Fruit fly (Drosophila melanogaster) whole organism, embryonic: ENCODE results near the gene Ir87a.

Experiments
- Atf3 ChIP-seq: fragments of 200-800 bp; sonication (Bioruptor generic); optimal IDR thresholded peaks from 3 replicates; lab custom pipeline; 2016; ENCODE audit warnings: missing biosample characterization, missing genetic modification characterization
- Bgb ChIP-seq: fragments of 200-800 bp; sonication (Bioruptor generic); IDR thresholded peaks from 2 replicates; pipeline ENCODE4 v1.3.6; 2022; ENCODE audit warnings: missing biosample characterization, missing genetic modification characterization; ENCODE audit not compliant: partially characterized antibody
- CG10209 ChIP-seq: fragments of 200-800 bp; sonication (Bioruptor generic); optimal IDR thresholded peaks from 3 replicates; lab custom pipeline; 2017; ENCODE audit warnings: missing biosample characterization, mild to moderate bottlenecking, missing genetic modification characterization, missing genetic modification reagents
- CG11560 ChIP-seq: fragments of 200-800 bp; sonication (Bioruptor generic); IDR thresholded peaks from 3 replicates; pipeline ENCODE4 v1.3.6; 2022; ENCODE audit warnings: missing biosample characterization, missing genetic modification characterization
- CG15269 ChIP-seq: fragments of 200-800 bp; sonication (Bioruptor generic); optimal IDR thresholded peaks from 2 replicates; lab custom pipeline; 2018; ENCODE audit warnings: missing biosample characterization, mild to moderate bottlenecking, missing genetic modification characterization, moderate library complexity
- CG1529 ChIP-seq: fragments of 200-800 bp; sonication (Bioruptor generic); optimal IDR thresholded peaks from 3 replicates; lab custom pipeline; 2018; ENCODE audit warnings: missing biosample characterization, missing genetic modification characterization
- CG16813 ChIP-seq: fragments of 200-800 bp; sonication (Bioruptor generic); IDR thresholded peaks from 3 replicates; pipeline ENCODE4 v1.3.6; 2022; ENCODE audit warnings: missing biosample characterization, missing genetic modification characterization; ENCODE audit not compliant: partially characterized antibody
- CG17612 ChIP-seq: fragments of 200-800 bp; sonication (Bioruptor generic); IDR thresholded peaks from 2 replicates; pipeline ENCODE4 v1.3.6; 2022; ENCODE audit warnings: missing biosample characterization, missing genetic modification characterization
- CG17802 ChIP-seq: fragments of 200-800 bp; sonication (Bioruptor generic); optimal IDR thresholded peaks from 2 replicates; lab custom pipeline; 2018; ENCODE audit warnings: missing biosample characterization, mild to moderate bottlenecking, missing genetic modification characterization, moderate library complexity
- CG18599 ChIP-seq: fragments of 200-800 bp; sonication (Bioruptor generic); optimal IDR thresholded peaks from 3 replicates; lab custom pipeline; 2017; ENCODE audit warnings: missing biosample characterization, missing genetic modification characterization, mild to moderate bottlenecking, moderate library complexity, missing genetic modification reagents
- CG2129 ChIP-seq: fragments of 200-800 bp; sonication (Bioruptor generic); IDR thresholded peaks from 2 replicates; pipeline ENCODE4 v1.3.6; 2022; ENCODE audit warnings: missing biosample characterization, missing genetic modification characterization; ENCODE audit not compliant: partially characterized antibody
- CG2678 ChIP-seq: fragments of 200-800 bp; sonication (Bioruptor generic); optimal IDR thresholded peaks from 3 replicates; lab custom pipeline; 2019; ENCODE audit warnings: missing biosample characterization, mild to moderate bottlenecking, missing genetic modification characterization, moderate library complexity
- CG32767 ChIP-seq: fragments of 200-800 bp; sonication (Bioruptor generic); IDR thresholded peaks from 2 replicates; pipeline ENCODE4 v1.3.6; 2022; ENCODE audit warnings: missing biosample characterization, missing genetic modification characterization
- CG32772 ChIP-seq: fragments of 200-800 bp; sonication (Bioruptor generic); IDR thresholded peaks from 2 replicates; pipeline ENCODE4 v1.3.6; 2022; ENCODE audit warnings: missing biosample characterization, missing genetic modification characterization
- CG3995 ChIP-seq: fragments of 200-800 bp; sonication (Bioruptor generic); optimal IDR thresholded peaks from 3 replicates; lab custom pipeline; 2016; ENCODE audit warnings: missing biosample characterization, missing genetic modification characterization
- CG5180 ChIP-seq: fragments of 200-800 bp; sonication (Bioruptor generic); optimal IDR thresholded peaks from 3 replicates; lab custom pipeline; 2017; ENCODE audit warnings: missing biosample characterization, missing genetic modification characterization, mild to moderate bottlenecking, moderate library complexity, missing genetic modification reagents
- CG6813 ChIP-seq: fragments of 200-800 bp; sonication (Bioruptor generic); optimal IDR thresholded peaks from 2 replicates; lab custom pipeline; 2017; ENCODE audit warnings: missing biosample characterization, missing genetic modification characterization, mild to moderate bottlenecking, moderate library complexity, missing genetic modification reagents
- CG8290 ChIP-seq, 3 experiments: fragments of 200-800 bp; sonication (Bioruptor generic); optimal IDR thresholded peaks; 2 replicates each; lab custom pipeline; 2016 to 2019; ENCODE audit warnings: missing biosample characterization in 3 of 3, missing genetic modification characterization in 3 of 3, mild to moderate bottlenecking in 2 of 3, moderate library complexity in 1 of 3
- CG9215 ChIP-seq: fragments of 200-800 bp; sonication (Bioruptor generic); IDR thresholded peaks from 2 replicates; pipeline ENCODE4 v1.3.6; 2022; ENCODE audit warnings: missing biosample characterization, missing genetic modification characterization
- Dp ChIP-seq: fragments of 200-800 bp; sonication (Bioruptor generic); optimal IDR thresholded peaks from 2 replicates; lab custom pipeline; 2018; ENCODE audit warnings: missing biosample characterization, mild to moderate bottlenecking, missing genetic modification characterization, moderate library complexity
- E2f1 ChIP-seq: fragments of 200-800 bp; sonication (Bioruptor generic); IDR thresholded peaks from 2 replicates; pipeline ENCODE4 v1.3.6; 2022; ENCODE audit warnings: missing biosample characterization, missing genetic modification characterization
- Eip74EF ChIP-seq, 2 experiments: fragments of 200-800 bp in 1 of 2; fragments of >200 bp in 1 of 2; sonication (Bioruptor generic) in 1 of 2; optimal IDR thresholded peaks; 2 replicates each; lab custom pipeline; 2017 to 2019; ENCODE audit warnings: missing biosample characterization in 2 of 2, missing genetic modification characterization in 2 of 2, mild to moderate bottlenecking in 1 of 2, moderate library complexity in 1 of 2
- H2.0 ChIP-seq: fragments of 200-800 bp; sonication (Bioruptor generic); IDR thresholded peaks from 2 replicates; pipeline ENCODE4 v1.3.6; 2022; ENCODE audit warnings: missing biosample characterization, missing genetic modification characterization
- Hmx ChIP-seq: fragments of 200-800 bp; sonication (Bioruptor generic); optimal IDR thresholded peaks from 2 replicates; lab custom pipeline; 2016; ENCODE audit warnings: missing biosample characterization, missing genetic modification characterization
- Hr51 ChIP-seq, 2 experiments: fragments of 200-800 bp; sonication (Bioruptor generic); optimal IDR thresholded peaks; 2 replicates in 1 of 2; 3 replicates in 1 of 2; lab custom pipeline; 2016 to 2018; ENCODE audit warnings: missing biosample characterization in 2 of 2, missing genetic modification characterization in 2 of 2, mild to moderate bottlenecking in 1 of 2, moderate library complexity in 1 of 2
- Hr78 ChIP-seq, 2 experiments: fragments of 200-800 bp in 1 of 2; fragments of >200 bp in 1 of 2; sonication (Bioruptor generic) in 1 of 2; optimal IDR thresholded peaks; 2 replicates each; lab custom pipeline; 2017 to 2019; ENCODE audit warnings: missing biosample characterization in 2 of 2, missing genetic modification characterization in 2 of 2, mild to moderate bottlenecking in 1 of 2, moderate library complexity in 1 of 2
- Mad ChIP-seq: fragments of 200-800 bp; sonication (Bioruptor generic); optimal IDR thresholded peaks from 2 replicates; lab custom pipeline; 2016; ENCODE audit warnings: missing biosample characterization, missing genetic modification characterization
- Med ChIP-seq: fragments of 200-800 bp; sonication (Bioruptor generic); peaks from one replicate; lab custom pipeline; 2016; ENCODE audit warnings: missing biosample characterization, missing genetic modification characterization, mild to moderate bottlenecking, inconsistent platforms, moderate library complexity
- Myb ChIP-seq: fragments of 200-800 bp; sonication (Bioruptor generic); optimal IDR thresholded peaks from 2 replicates; lab custom pipeline; 2016; ENCODE audit warnings: missing biosample characterization, missing genetic modification characterization
- al ChIP-seq: fragments of 200-800 bp; sonication (Bioruptor generic); IDR thresholded peaks from 2 replicates; pipeline ENCODE4 v1.3.6; 2022; ENCODE audit warnings: missing biosample characterization, missing genetic modification characterization
- bbx ChIP-seq: fragments of 200-800 bp; sonication (Bioruptor generic); IDR thresholded peaks from 2 replicates; pipeline ENCODE4 v1.3.6; 2022; ENCODE audit warnings: missing biosample characterization, missing genetic modification characterization; ENCODE audit not compliant: partially characterized antibody
- cg ChIP-seq: fragments of 200-800 bp; sonication (Bioruptor generic); optimal IDR thresholded peaks from 3 replicates; lab custom pipeline; 2019; ENCODE audit warnings: missing biosample characterization, mild to moderate bottlenecking, missing genetic modification characterization, moderate library complexity
- crol ChIP-seq: fragments of 200-800 bp; sonication (Bioruptor generic); IDR thresholded peaks from 2 replicates; pipeline ENCODE4 v1.3.6; 2022; ENCODE audit warnings: missing biosample characterization, missing genetic modification characterization
- crp ChIP-seq, 2 experiments: fragments of 200-800 bp; sonication (Bioruptor generic); optimal IDR thresholded peaks; 2 replicates in 1 of 2; 3 replicates in 1 of 2; lab custom pipeline; 2017; ENCODE audit warnings: missing biosample characterization in 2 of 2, missing genetic modification characterization in 2 of 2, mild to moderate bottlenecking in 1 of 2, moderate library complexity in 1 of 2
- dimm ChIP-seq: fragments of 200-800 bp; sonication (Bioruptor generic); IDR thresholded peaks from 2 replicates; pipeline ENCODE4 v1.3.6; 2022; ENCODE audit warnings: missing biosample characterization, missing genetic modification characterization
- grn ChIP-seq: fragments of 200-800 bp; sonication (Bioruptor generic); optimal IDR thresholded peaks from 3 replicates; lab custom pipeline; 2017; ENCODE audit warnings: missing biosample characterization, missing genetic modification characterization
- her ChIP-seq: fragments of 200-800 bp; sonication (Bioruptor generic); optimal IDR thresholded peaks from 2 replicates; lab custom pipeline; 2016; ENCODE audit warnings: missing biosample characterization, missing genetic modification characterization
- onecut ChIP-seq: fragments of 200-800 bp; sonication (Bioruptor generic); IDR thresholded peaks from 2 replicates; pipeline ENCODE4 v1.3.6; 2022; ENCODE audit warnings: missing biosample characterization, missing genetic modification characterization
- pros ChIP-seq: fragments of 200-800 bp; sonication (Bioruptor generic); optimal IDR thresholded peaks from 3 replicates; lab custom pipeline; 2019; ENCODE audit warnings: missing biosample characterization, mild to moderate bottlenecking, missing genetic modification characterization, moderate library complexity
- ranshi ChIP-seq: fragments of 200-800 bp; sonication (Bioruptor generic); IDR thresholded peaks from 2 replicates; pipeline ENCODE4 v1.3.6; 2022; ENCODE audit warnings: missing biosample characterization, missing genetic modification characterization
- salm ChIP-seq: fragments of 200-800 bp; sonication (Bioruptor generic); optimal IDR thresholded peaks from 2 replicates; lab custom pipeline; 2018; ENCODE audit warnings: missing biosample characterization, mild to moderate bottlenecking, missing genetic modification characterization
- schlank ChIP-seq: fragments of 200-800 bp; sonication (Bioruptor generic); optimal IDR thresholded peaks from 2 replicates; lab custom pipeline; 2018; ENCODE audit warnings: missing biosample characterization, mild to moderate bottlenecking, missing genetic modification characterization
- slou ChIP-seq: fragments of 200-800 bp; sonication (Bioruptor generic); optimal IDR thresholded peaks from 3 replicates; lab custom pipeline; 2016; ENCODE audit warnings: missing biosample characterization, missing genetic modification characterization
- sna ChIP-seq: fragments of 200-800 bp; sonication (Bioruptor generic); IDR thresholded peaks from 2 replicates; pipeline ENCODE4 v1.3.6; 2022; ENCODE audit warnings: missing biosample characterization, missing genetic modification characterization; ENCODE audit not compliant: partially characterized antibody
- tio ChIP-seq: fragments of 200-800 bp; sonication (Bioruptor generic); optimal IDR thresholded peaks from 2 replicates; lab custom pipeline; 2017; ENCODE audit warnings: missing biosample characterization, missing genetic modification characterization, inconsistent platforms
- usp ChIP-seq: fragments of >200 bp; optimal IDR thresholded peaks from 2 replicates; lab custom pipeline; 2017; ENCODE audit warnings: missing biosample characterization, missing genetic modification characterization
- vfl ChIP-seq: fragments of 200-800 bp; sonication (Bioruptor generic); optimal IDR thresholded peaks from 2 replicates; lab custom pipeline; 2016; ENCODE audit warnings: missing biosample characterization, missing genetic modification characterization
- vnd ChIP-seq: fragments of 200-800 bp; sonication (Bioruptor generic); IDR thresholded peaks from 3 replicates; pipeline ENCODE4 v1.3.6; 2022; ENCODE audit warnings: missing biosample characterization, missing genetic modification characterization; ENCODE audit not compliant: partially characterized antibody
- zf30C ChIP-seq: fragments of 200-800 bp; sonication (Bioruptor generic); optimal IDR thresholded peaks from 3 replicates; lab custom pipeline; 2018; ENCODE audit warnings: missing biosample characterization, mild to moderate bottlenecking, missing genetic modification characterization

Ir87a gene

dm6 chr3R:13433623-13434022 lies 13.5 kb downstream of the Ir87a start:
- TF ChIP-seq zf30C (GFP tag; lab: Kevin White, UChicago): no peak
- peak; percentile 51 for TF ChIP-seq Mad (GFP tag; lab: Kevin White, UChicago)
- TF ChIP-seq crp (GFP tag; optimal IDR thresholded peaks at IDR 0.05; lab: Kevin White, UChicago): peak in 1 of 2 experiments; percentile 41
- TF ChIP-seq CG18599: peak; percentile 64
- TF ChIP-seq CG11560 (tag; lab: Robert Waterston, UW): no peak
- peak; percentile 55 for TF ChIP-seq al (GFP tag; lab: Robert Waterston, UW)
- no peak for TF ChIP-seq Atf3
- TF ChIP-seq Bgb (GFP tag; lab: Robert Waterston, UW): no peak
- peak; percentile 67 for TF ChIP-seq grn (GFP tag; lab: Kevin White, UChicago)
- no peak for TF ChIP-seq CG2129 (GFP tag; lab: Robert Waterston, UW)
- peak; percentile 48 for TF ChIP-seq CG5180 (GFP tag; lab: Kevin White, UChicago)
- TF ChIP-seq ranshi (GFP tag; lab: Robert Waterston, UW): 0 out of 2 replicates have a peak, but pooled peaks have one; percentile 27
- TF ChIP-seq tio (GFP tag; lab: Kevin White, UChicago): peak; percentile 85
- TF ChIP-seq CG3995 (GFP tag; lab: Kevin White, UChicago): peak; percentile 35
- peak; percentile 83 for TF ChIP-seq H2.0 (GFP tag; lab: Robert Waterston, UW)
- peak; percentile 80 for TF ChIP-seq Med (GFP tag; lab: Kevin White, UChicago)
- TF ChIP-seq CG32767 (GFP tag; lab: Robert Waterston, UW): peak; percentile 90
- TF ChIP-seq Eip74EF (GFP tag; optimal IDR thresholded peaks at IDR 0.05; lab: Kevin White, UChicago): peak in 1 of 2 experiments; percentile 65
- TF ChIP-seq usp (GFP tag; lab: Kevin White, UChicago): no peak
- TF ChIP-seq sna (GFP tag; lab: Robert Waterston, UW): no peak
- peak; percentile 13 for TF ChIP-seq slou (GFP tag; lab: Kevin White, UChicago)
- no peak for TF ChIP-seq Dp
- TF ChIP-seq onecut (GFP tag; lab: Robert Waterston, UW): peak; percentile 47
- TF ChIP-seq E2f1 (GFP tag; lab: Robert Waterston, UW): peak; percentile 63
- peak; percentile 20 for TF ChIP-seq vfl (GFP tag; lab: Kevin White, UChicago)
- TF ChIP-seq schlank (tag; lab: Kevin White, UChicago): peak; percentile 36
- peak; percentile 86 for TF ChIP-seq CG1529 (GFP tag; lab: Kevin White, UChicago)
- TF ChIP-seq CG17612 (GFP tag; lab: Robert Waterston, UW): 0 out of 2 replicates have a peak, but pooled peaks have one; percentile 30
- no peak for TF ChIP-seq cg (GFP tag; lab: Kevin White, UChicago)
- TF ChIP-seq CG6813: peak; percentile 78
- peak in 1 of 2 experiments; percentile 13 for TF ChIP-seq Hr78 (GFP tag; optimal IDR thresholded peaks at IDR 0.05; lab: Kevin White, UChicago)
- peak; percentile 10 to 95 for TF ChIP-seq Hr51 (GFP tag; optimal IDR thresholded peaks at IDR 0.05; lab: Kevin White, UChicago)
- TF ChIP-seq CG8290 (GFP tag; optimal IDR thresholded peaks at IDR 0.05; lab: Kevin White, UChicago): peak; percentile 41
- peak in 1 of 2 experiments; percentile 72 for TF ChIP-seq CG8290 (tag; optimal IDR thresholded peaks at IDR 0.05; lab: Kevin White, UChicago)
- peak; percentile 39; the same call in 1 of the 2 replicates for TF ChIP-seq CG9215
- peak; percentile 16 for TF ChIP-seq CG17802
- no peak for TF ChIP-seq crol
- no peak for TF ChIP-seq CG32772 (GFP tag; lab: Robert Waterston, UW)
- peak; percentile 81 for TF ChIP-seq salm (tag; lab: Kevin White, UChicago)
- peak; percentile 84 for TF ChIP-seq CG10209 (GFP tag; lab: Kevin White, UChicago)
- no peak for TF ChIP-seq bbx
- TF ChIP-seq Myb (GFP tag; lab: Kevin White, UChicago): peak; percentile 2
- peak; percentile 5 for TF ChIP-seq her (GFP tag; lab: Kevin White, UChicago)
- TF ChIP-seq pros (GFP tag; lab: Kevin White, UChicago): no peak
- no peak for TF ChIP-seq CG16813 (GFP tag; lab: Robert Waterston, UW)
- TF ChIP-seq CG15269 (tag; lab: Kevin White, UChicago): peak; percentile 94
- peak; percentile 64 for TF ChIP-seq dimm
- TF ChIP-seq vnd (GFP tag; lab: Robert Waterston, UW): no peak
- peak; percentile 92 for TF ChIP-seq CG2678 (tag; lab: Kevin White, UChicago)
- no peak for TF ChIP-seq Hmx (GFP tag; lab: Kevin White, UChicago)
